Fruit fly (Drosophila melanogaster) whole organism: Measurements from ENCODE around the gene Det.

ENCODE experiments used
- CG8478 ChIP-seq: fragments of >200 bp; optimal IDR thresholded peaks from 2 replicates; lab custom pipeline; 2018; ENCODE audit warnings: inconsistent platforms
- Dll ChIP-seq: fragments of >200 bp; optimal IDR thresholded peaks from 2 replicates; lab custom pipeline; 2017
- EcR ChIP-seq, 2 experiments: fragments of >200 bp; optimal IDR thresholded peaks; 2 replicates each; lab custom pipeline; 2017; ENCODE audit warnings: missing biosample characterization in 2 of 2, missing genetic modification characterization in 2 of 2, missing genetic modification reagents in 2 of 2
- pan ChIP-seq: fragments of >200 bp; optimal IDR thresholded peaks from 2 replicates; lab custom pipeline; 2017
- psq ChIP-seq: fragments of >200 bp; optimal IDR thresholded peaks from 2 replicates; lab custom pipeline; 2017
- usp ChIP-seq: fragments of >200 bp; optimal IDR thresholded peaks from 2 replicates; lab custom pipeline; 2017; ENCODE audit warnings: missing biosample characterization, missing genetic modification characterization, mixed read lengths

Gene Det

DNA sequence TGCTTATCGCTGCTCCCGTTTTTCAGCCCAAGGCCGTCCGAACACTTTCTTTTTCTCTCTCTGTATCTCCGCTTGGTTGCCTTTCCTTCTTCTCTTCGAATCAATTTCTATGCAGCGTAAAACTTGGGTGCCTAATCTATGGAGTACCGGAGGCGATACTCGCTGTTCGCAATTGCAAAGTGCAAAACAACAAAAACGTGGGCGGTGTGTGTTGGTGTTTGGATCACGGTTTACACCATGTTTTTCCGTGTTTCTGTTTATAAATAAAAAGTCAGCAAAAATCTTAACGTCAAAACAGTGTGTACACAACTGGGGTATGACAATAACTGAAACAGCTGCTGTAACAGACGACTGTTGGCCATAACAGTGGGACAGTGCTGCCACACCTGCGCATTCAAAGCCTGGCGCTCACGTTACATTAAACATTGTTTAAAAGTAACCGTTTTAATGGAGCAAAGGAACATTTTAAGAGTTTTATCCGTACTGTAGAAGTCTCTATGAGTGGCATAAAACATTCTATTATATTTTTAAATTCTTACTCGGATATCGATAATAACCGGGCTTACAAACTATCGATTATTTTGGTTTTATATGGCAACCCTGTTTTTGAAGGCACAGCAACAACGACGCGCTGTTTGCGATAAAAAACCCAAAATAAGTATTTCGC is at the start of gene Det, which contains the start of gene m-cup:
Det (plus strand) TSS at position 588 of the 667 bp plus-strand sequence.
m-cup (minus strand) TSS at position 333 of the 667 bp plus-strand sequence.
- TF ChIP-seq psq (lab: Kevin White, UChicago), result no peak
- no peak for TF ChIP-seq EcR (GFP tag; optimal IDR thresholded peaks at IDR 0.05; lab: Kevin White, UChicago)
- TF ChIP-seq Dll (lab: Kevin White, UChicago), result no peak
- TF ChIP-seq CG8478, result no peak
- no peak for TF ChIP-seq usp (GFP tag; lab: Kevin White, UChicago)

DNA sequence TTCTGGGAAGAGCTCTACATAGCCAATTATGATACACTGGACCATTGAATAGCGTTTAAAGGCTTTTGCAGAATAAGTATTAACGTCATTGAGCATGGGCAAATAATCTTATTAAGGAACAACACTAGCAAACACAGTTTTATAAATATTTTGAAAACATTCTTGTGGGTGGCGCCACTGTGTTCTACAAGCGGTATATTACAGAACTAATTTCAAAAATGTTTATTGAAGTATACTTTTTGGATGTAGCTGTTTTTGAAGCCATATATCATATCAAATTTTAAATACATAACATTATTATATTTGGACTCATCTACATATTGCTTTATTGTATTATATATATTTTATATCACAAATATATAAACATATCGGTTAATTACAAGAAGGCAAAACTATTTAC is 40.6 kb upstream of the Det start:
- TF ChIP-seq EcR (GFP tag; optimal IDR thresholded peaks at IDR 0.05; lab: Kevin White, UChicago) (no peak), psq (lab: Kevin White, UChicago) (no peak)

dm6 chr3R:17110880-17111726 is 38.4 kb upstream of the Det start:
- TF ChIP-seq Dll (lab: Kevin White, UChicago), result peak; percentile 12
- TF ChIP-seq CG8478, result no peak
- TF ChIP-seq pan (lab: Kevin White, UChicago), result no peak
- no peak for TF ChIP-seq EcR (GFP tag; optimal IDR thresholded peaks at IDR 0.05; lab: Kevin White, UChicago)
- TF ChIP-seq psq (lab: Kevin White, UChicago), result no peak
- TF ChIP-seq usp (GFP tag; lab: Kevin White, UChicago), result no peak

dm6 chr3R:17115668-17116067 is 33.8 kb upstream of the Det start:
- no peak for TF ChIP-seq usp (GFP tag; lab: Kevin White, UChicago)
- TF ChIP-seq EcR (GFP tag; optimal IDR thresholded peaks at IDR 0.05; lab: Kevin White, UChicago), result no peak
- no peak for TF ChIP-seq Dll (lab: Kevin White, UChicago)
- TF ChIP-seq psq (lab: Kevin White, UChicago), result no peak
- no peak for TF ChIP-seq CG8478
- no peak for TF ChIP-seq pan (lab: Kevin White, UChicago)

DNA sequence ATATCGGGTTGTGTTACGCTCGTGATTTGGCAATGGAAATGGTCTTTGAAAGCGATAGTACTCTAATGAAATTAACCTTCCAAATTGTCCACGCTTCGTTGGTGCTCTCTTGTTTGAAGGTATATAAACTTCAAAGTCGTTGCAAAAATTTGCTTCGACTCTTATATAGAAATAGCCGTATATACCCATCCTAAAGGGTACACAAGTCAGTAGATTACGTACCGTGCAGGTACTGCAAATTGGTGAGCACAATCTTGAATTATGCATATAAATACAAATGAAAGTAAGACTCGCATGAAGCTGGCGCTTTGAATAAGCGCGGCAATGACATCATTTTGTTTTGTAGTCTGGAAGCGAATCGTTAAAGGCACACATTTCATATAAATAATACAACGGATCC is 33.2 kb upstream of the Det start:
- no peak for TF ChIP-seq usp (GFP tag; lab: Kevin White, UChicago)
- TF ChIP-seq Dll (lab: Kevin White, UChicago), result no peak
- no peak for TF ChIP-seq psq (lab: Kevin White, UChicago)
- no peak for TF ChIP-seq pan (lab: Kevin White, UChicago)
- no peak for TF ChIP-seq CG8478
- TF ChIP-seq EcR (GFP tag; optimal IDR thresholded peaks at IDR 0.05; lab: Kevin White, UChicago), result no peak

dm6 chr3R:17117607-17118327 is 31.7 kb upstream of the Det start:
- TF ChIP-seq psq (lab: Kevin White, UChicago), result no peak
- no peak for TF ChIP-seq usp (GFP tag; lab: Kevin White, UChicago)
- TF ChIP-seq CG8478, result no peak
- no peak for TF ChIP-seq pan (lab: Kevin White, UChicago)
- no peak for TF ChIP-seq Dll (lab: Kevin White, UChicago)
- TF ChIP-seq EcR (GFP tag; optimal IDR thresholded peaks at IDR 0.05; lab: Kevin White, UChicago), result no peak

DNA sequence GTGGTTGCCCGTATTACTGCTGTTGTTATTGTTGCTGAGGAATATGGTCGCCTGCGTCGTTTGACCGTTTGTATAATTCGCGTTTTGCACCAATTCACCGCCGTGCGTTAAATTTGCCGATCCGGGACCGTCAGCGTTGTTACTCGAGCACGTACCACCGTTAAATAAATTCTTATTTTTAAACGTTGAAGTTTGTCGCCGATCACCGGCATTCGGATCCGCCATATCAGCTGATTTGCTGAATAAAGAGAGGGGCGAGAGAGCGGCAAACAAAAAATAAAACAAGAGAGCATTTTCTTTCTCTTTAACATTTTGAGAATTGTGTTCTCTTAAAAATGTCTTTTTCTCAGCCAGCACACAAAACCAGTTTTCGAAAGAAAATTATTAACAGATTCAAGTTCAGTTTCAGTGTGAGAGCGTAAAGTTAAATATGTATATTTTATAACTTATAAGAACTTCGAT is 30.5 kb upstream of the Det start:
- TF ChIP-seq usp (GFP tag; lab: Kevin White, UChicago), result no peak

dm6 chr3R:17120165-17120564 is 29.3 kb upstream of the Det start, which contains the start of gene CG34278:
Gene CG34278, plus strand, starts transcription at chr3R:17120465.
- TF ChIP-seq CG8478 (no peak), pan (lab: Kevin White, UChicago) (no peak), Dll (lab: Kevin White, UChicago) (no peak), usp (GFP tag; lab: Kevin White, UChicago) (no peak), EcR (GFP tag; optimal IDR thresholded peaks at IDR 0.05; lab: Kevin White, UChicago) (no peak), psq (lab: Kevin White, UChicago) (no peak)

DNA sequence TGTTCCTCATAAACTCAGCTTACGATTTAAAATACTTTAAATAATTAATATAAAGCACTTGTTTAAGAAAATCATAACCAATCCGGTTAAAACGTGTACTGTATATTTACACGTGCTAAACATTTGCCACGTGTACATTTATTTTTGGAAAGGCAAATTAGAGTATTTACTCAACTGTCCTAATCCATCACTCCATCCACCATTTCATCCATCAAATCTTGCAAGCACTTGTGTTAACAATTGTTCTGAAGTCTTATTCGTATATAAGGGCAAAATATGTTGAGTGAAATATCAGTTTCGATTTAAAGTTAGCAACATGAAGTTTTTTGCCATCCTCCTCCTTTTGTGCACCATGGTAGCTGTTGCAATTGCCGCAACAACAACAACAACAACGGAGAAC is 28.2 kb upstream of the Det start, which contains the start of gene CG42779:
CG42779 (plus strand) TSS at position 301 of the 400 bp plus-strand sequence.
- TF ChIP-seq usp (GFP tag; lab: Kevin White, UChicago) (no peak), EcR (GFP tag; optimal IDR thresholded peaks at IDR 0.05; lab: Kevin White, UChicago) (no peak), CG8478 (no peak), psq (lab: Kevin White, UChicago) (no peak), pan (lab: Kevin White, UChicago) (no peak)

DNA sequence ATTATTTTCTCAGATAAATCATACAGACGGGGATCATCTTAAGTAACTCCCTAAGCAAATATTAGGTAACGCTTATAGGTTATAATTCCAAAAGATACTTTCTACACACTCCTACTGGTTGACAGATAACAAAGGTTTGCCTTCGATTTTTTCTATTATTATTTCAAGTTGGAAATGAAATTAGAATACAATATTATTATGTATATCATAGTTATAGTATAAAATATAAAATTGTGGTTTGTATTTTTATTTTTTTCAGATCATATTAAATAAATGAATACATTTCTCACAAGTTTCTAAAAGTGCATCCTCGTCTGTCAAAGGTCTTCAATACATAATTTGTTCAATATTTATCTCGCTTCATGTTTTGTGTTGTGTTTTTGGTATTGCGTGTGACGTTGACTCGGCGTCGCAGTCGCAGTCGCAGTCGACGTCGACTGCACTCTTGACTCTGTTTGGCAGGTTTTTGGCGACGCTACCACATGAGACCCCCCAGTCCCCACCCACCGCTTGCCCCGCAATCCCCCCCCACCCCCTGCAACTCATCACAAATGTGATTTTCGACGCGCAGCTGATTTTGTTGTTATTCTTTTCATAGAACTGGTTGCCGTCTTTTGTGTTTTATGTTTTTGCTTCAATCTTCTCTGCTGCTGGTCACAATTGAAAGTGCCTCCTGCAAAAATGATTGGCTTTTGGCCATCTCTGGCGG is 26.5 kb upstream of the Det start:
- TF ChIP-seq CG8478, result no peak
- TF ChIP-seq pan (lab: Kevin White, UChicago), result no peak
- TF ChIP-seq usp (GFP tag; lab: Kevin White, UChicago), result no peak
- no peak for TF ChIP-seq psq (lab: Kevin White, UChicago)
- no peak for TF ChIP-seq EcR (GFP tag; optimal IDR thresholded peaks at IDR 0.05; lab: Kevin White, UChicago)
- no peak for TF ChIP-seq Dll (lab: Kevin White, UChicago)

- TF ChIP-seq usp (GFP tag; lab: Kevin White, UChicago) (no peak), psq (lab: Kevin White, UChicago) (no peak), Dll (lab: Kevin White, UChicago) (no peak), pan (lab: Kevin White, UChicago) (no peak), EcR (GFP tag; optimal IDR thresholded peaks at IDR 0.05; lab: Kevin White, UChicago) (no peak), CG8478 (no peak)
Measured at dm6 chr3R:17124177-17124576, 25.3 kb upstream of the Det start, which contains the start of gene CG45079. Gene CG45079, plus strand, starts transcription at chr3R:17124477.
